Fruit fly (Drosophila melanogaster) whole organism, embryonic: ENCODE data around the gene Snx1.

Experiments used
- Aef1 ChIP-seq: fragments of 200-800 bp; sonication (Bioruptor generic); IDR thresholded peaks from 3 replicates; pipeline ENCODE4 v1.3.6; 2022; ENCODE audit warnings: missing biosample characterization, missing genetic modification characterization
- B-H2 ChIP-seq: fragments of 200-800 bp; sonication (Bioruptor generic); optimal IDR thresholded peaks from 2 replicates; lab custom pipeline; 2018; ENCODE audit warnings: missing biosample characterization, mild to moderate bottlenecking, missing genetic modification characterization
- BEAF-32 ChIP-seq: fragments of 200-800 bp; sonication (Bioruptor generic); optimal IDR thresholded peaks from 3 replicates; lab custom pipeline; 2017; ENCODE audit warnings: missing biosample characterization, missing genetic modification characterization, mild to moderate bottlenecking, moderate library complexity, missing genetic modification reagents
- CG12391 ChIP-seq: fragments of 200-800 bp; sonication (Bioruptor generic); optimal IDR thresholded peaks from 3 replicates; lab custom pipeline; 2018; ENCODE audit warnings: missing biosample characterization, mild to moderate bottlenecking, missing genetic modification characterization, moderate library complexity
- CG12659 ChIP-seq: fragments of 200-800 bp; sonication (Bioruptor generic); optimal IDR thresholded peaks from 3 replicates; lab custom pipeline; 2017; ENCODE audit warnings: mild to moderate bottlenecking, missing biosample characterization, missing genetic modification reagents, missing genetic modification characterization
- CG13123 ChIP-seq: fragments of 200-800 bp; sonication (Bioruptor generic); optimal IDR thresholded peaks from 2 replicates; lab custom pipeline; 2016; ENCODE audit warnings: missing biosample characterization, missing genetic modification characterization
- CG13775 ChIP-seq: fragments of 200-800 bp; sonication (Bioruptor generic); optimal IDR thresholded peaks from 3 replicates; lab custom pipeline; 2017; ENCODE audit warnings: missing biosample characterization, mild to moderate bottlenecking, missing genetic modification characterization
- CG15514 ChIP-seq: fragments of 200-800 bp; sonication (Bioruptor generic); optimal IDR thresholded peaks from 3 replicates; lab custom pipeline; 2017; ENCODE audit warnings: missing biosample characterization, missing genetic modification characterization, mild to moderate bottlenecking, moderate library complexity, missing genetic modification reagents
- CG15601 ChIP-seq: fragments of 200-800 bp; sonication (Bioruptor generic); optimal IDR thresholded peaks from 3 replicates; lab custom pipeline; 2019; ENCODE audit warnings: missing biosample characterization, mild to moderate bottlenecking, missing genetic modification characterization, moderate library complexity
- CG17186 ChIP-seq: fragments of 200-800 bp; sonication (Bioruptor generic); optimal IDR thresholded peaks from 3 replicates; lab custom pipeline; 2017; ENCODE audit warnings: missing biosample characterization, missing genetic modification reagents, missing genetic modification characterization
- CG30020 ChIP-seq: fragments of 200-800 bp; optimal IDR thresholded peaks from 2 replicates; lab custom pipeline; 2019; ENCODE audit warnings: missing biosample characterization, mild to moderate bottlenecking, missing genetic modification characterization, moderate library complexity
- CG30403 ChIP-seq: fragments of 200-800 bp; sonication (Bioruptor generic); optimal IDR thresholded peaks from 3 replicates; lab custom pipeline; 2016; ENCODE audit warnings: missing biosample characterization, missing genetic modification characterization
- CG30431 ChIP-seq: fragments of 200-800 bp; sonication (Bioruptor generic); optimal IDR thresholded peaks from 2 replicates; lab custom pipeline; 2017; ENCODE audit warnings: missing biosample characterization, missing genetic modification characterization
- CG34224 ChIP-seq: fragments of 200-800 bp; sonication (Bioruptor generic); IDR thresholded peaks from 3 replicates; pipeline ENCODE4 v1.3.6; 2022; ENCODE audit warnings: missing biosample characterization, missing genetic modification characterization; ENCODE audit not compliant: partially characterized antibody
- CG34422 ChIP-seq: fragments of 200-800 bp; sonication (Bioruptor generic); IDR thresholded peaks from 3 replicates; pipeline ENCODE4 v1.3.6; 2022; ENCODE audit warnings: missing biosample characterization, missing genetic modification characterization
- CG4617 ChIP-seq: fragments of 200-800 bp; sonication (Bioruptor generic); optimal IDR thresholded peaks from 3 replicates; lab custom pipeline; 2016; ENCODE audit warnings: missing biosample characterization, missing genetic modification characterization, borderline replicate concordance
- CG6791 ChIP-seq: fragments of 200-800 bp; sonication (Bioruptor generic); IDR thresholded peaks from 3 replicates; pipeline ENCODE4 v1.3.6; 2022; ENCODE audit warnings: missing biosample characterization, missing genetic modification characterization; ENCODE audit not compliant: partially characterized antibody
- CG7357 ChIP-seq: fragments of 200-800 bp; sonication (Bioruptor generic); IDR thresholded peaks from 3 replicates; pipeline ENCODE4 v1.3.6; 2022; ENCODE audit warnings: missing biosample characterization, missing genetic modification characterization
- CG8924 ChIP-seq: fragments of 200-800 bp; optimal IDR thresholded peaks from 3 replicates; lab custom pipeline; 2019; ENCODE audit warnings: missing biosample characterization, mild to moderate bottlenecking, missing genetic modification characterization, moderate library complexity
- CG9215 ChIP-seq: fragments of 200-800 bp; sonication (Bioruptor generic); IDR thresholded peaks from 2 replicates; pipeline ENCODE4 v1.3.6; 2022; ENCODE audit warnings: missing biosample characterization, missing genetic modification characterization
- CHES-1-like ChIP-seq: fragments of 200-800 bp; sonication (Bioruptor generic); optimal IDR thresholded peaks from 2 replicates; lab custom pipeline; 2016; ENCODE audit warnings: missing biosample characterization, missing genetic modification characterization
- ERR ChIP-seq: fragments of 200-800 bp; sonication (Bioruptor generic); optimal IDR thresholded peaks from 2 replicates; lab custom pipeline; 2016; ENCODE audit warnings: missing biosample characterization, missing genetic modification characterization
- Elba2 ChIP-seq: fragments of 200-800 bp; sonication (Bioruptor generic); optimal IDR thresholded peaks from 3 replicates; lab custom pipeline; 2016; ENCODE audit warnings: missing biosample characterization, missing genetic modification characterization
- Hsf ChIP-seq: fragments of 200-800 bp; sonication (Bioruptor generic); optimal IDR thresholded peaks from 3 replicates; lab custom pipeline; 2016; ENCODE audit warnings: missing biosample characterization, missing genetic modification characterization
- MESR4 ChIP-seq: fragments of 200-800 bp; sonication (Bioruptor generic); optimal IDR thresholded peaks from 2 replicates; lab custom pipeline; 2018; ENCODE audit warnings: missing biosample characterization, mild to moderate bottlenecking, missing genetic modification characterization, moderate library complexity
- Myb ChIP-seq: fragments of 200-800 bp; sonication (Bioruptor generic); optimal IDR thresholded peaks from 2 replicates; lab custom pipeline; 2016; ENCODE audit warnings: missing biosample characterization, missing genetic modification characterization
- Opbp ChIP-seq: fragments of 200-800 bp; sonication (Bioruptor generic); IDR thresholded peaks from 3 replicates; pipeline ENCODE4 v1.3.6; 2022; ENCODE audit warnings: missing biosample characterization, missing genetic modification characterization; ENCODE audit not compliant: partially characterized antibody
- Pdp1 ChIP-seq, 2 experiments: fragments of 200-800 bp; sonication (Bioruptor generic); optimal IDR thresholded peaks; 3 replicates each; lab custom pipeline; 2016; ENCODE audit warnings: missing biosample characterization in 2 of 2, missing genetic modification characterization in 2 of 2, mild to moderate bottlenecking in 1 of 2, moderate library complexity in 1 of 2
- Poxn ChIP-seq: fragments of 200-800 bp; sonication (Bioruptor generic); IDR thresholded peaks from 2 replicates; pipeline ENCODE4 v1.3.6; 2022; ENCODE audit warnings: missing biosample characterization, missing genetic modification characterization
- Sin3A ChIP-seq: fragments of >200 bp; optimal IDR thresholded peaks from 2 replicates; lab custom pipeline; 2018
- Sox100B ChIP-seq: fragments of 200-800 bp; sonication (Bioruptor generic); optimal IDR thresholded peaks from 3 replicates; lab custom pipeline; 2018; ENCODE audit warnings: missing biosample characterization, mild to moderate bottlenecking, missing genetic modification characterization
- Sry-β ChIP-seq: fragments of 200-800 bp; sonication (Bioruptor generic); optimal IDR thresholded peaks from 2 replicates; lab custom pipeline; 2018; ENCODE audit warnings: missing biosample characterization, mild to moderate bottlenecking, missing genetic modification characterization, moderate library complexity
- ato ChIP-seq: fragments of 200-800 bp; sonication (Bioruptor generic); IDR thresholded peaks from 2 replicates; pipeline ENCODE4 v1.3.6; 2022; ENCODE audit warnings: missing biosample characterization, missing genetic modification characterization; ENCODE audit not compliant: partially characterized antibody
- bigmax ChIP-seq: fragments of 200-800 bp; sonication (Bioruptor generic); optimal IDR thresholded peaks from 2 replicates; lab custom pipeline; 2018; ENCODE audit warnings: missing biosample characterization, mild to moderate bottlenecking, missing genetic modification characterization
- chinmo ChIP-seq: fragments of 200-800 bp; sonication (Bioruptor generic); IDR thresholded peaks from 4 replicates; pipeline ENCODE4 v1.3.6; 2022; ENCODE audit warnings: missing biosample characterization, missing genetic modification characterization; ENCODE audit not compliant: partially characterized antibody
- crol ChIP-seq: fragments of 200-800 bp; sonication (Bioruptor generic); IDR thresholded peaks from 2 replicates; pipeline ENCODE4 v1.3.6; 2022; ENCODE audit warnings: missing biosample characterization, missing genetic modification characterization
- crp ChIP-seq, 2 experiments: fragments of 200-800 bp; sonication (Bioruptor generic); optimal IDR thresholded peaks; 2 replicates in 1 of 2; 3 replicates in 1 of 2; lab custom pipeline; 2017; ENCODE audit warnings: missing biosample characterization in 2 of 2, missing genetic modification characterization in 2 of 2, mild to moderate bottlenecking in 1 of 2, moderate library complexity in 1 of 2
- gfzf ChIP-seq: fragments of 200-800 bp; sonication (Bioruptor generic); optimal IDR thresholded peaks from 2 replicates; lab custom pipeline; 2016; ENCODE audit warnings: missing biosample characterization, mild to moderate bottlenecking, missing genetic modification characterization, moderate library complexity
- insv ChIP-seq, 2 experiments: fragments of 200-800 bp; sonication (Bioruptor generic); optimal IDR thresholded peaks; 3 replicates each; lab custom pipeline; 2016 to 2018; ENCODE audit warnings: missing biosample characterization in 2 of 2, missing genetic modification characterization in 2 of 2
- nerfin-1 ChIP-seq: fragments of 200-800 bp; sonication (Bioruptor generic); optimal IDR thresholded peaks from 3 replicates; lab custom pipeline; 2019; ENCODE audit warnings: missing biosample characterization, mild to moderate bottlenecking, missing genetic modification characterization, moderate library complexity
- nmo ChIP-seq: fragments of 200-800 bp; sonication (Bioruptor generic); optimal IDR thresholded peaks from 2 replicates; lab custom pipeline; 2018; ENCODE audit warnings: missing biosample characterization, mild to moderate bottlenecking, missing genetic modification characterization, moderate library complexity
- oc ChIP-seq: fragments of 200-800 bp; sonication (Bioruptor generic); optimal IDR thresholded peaks from 2 replicates; lab custom pipeline; 2018; ENCODE audit warnings: missing biosample characterization, mild to moderate bottlenecking, missing genetic modification characterization, moderate library complexity
- phol ChIP-seq: fragments of 200-800 bp; sonication (Bioruptor generic); optimal IDR thresholded peaks from 3 replicates; lab custom pipeline; 2018; ENCODE audit warnings: missing biosample characterization, mild to moderate bottlenecking, missing genetic modification characterization, moderate library complexity
- ro ChIP-seq: fragments of 200-800 bp; sonication (Bioruptor generic); IDR thresholded peaks from 2 replicates; pipeline ENCODE4 v1.3.6; 2022; ENCODE audit warnings: missing biosample characterization, missing genetic modification characterization
- row ChIP-seq: fragments of 200-800 bp; sonication (Bioruptor generic); IDR thresholded peaks from 3 replicates; pipeline ENCODE4 v1.3.6; 2022; ENCODE audit warnings: missing biosample characterization, missing genetic modification characterization
- sens ChIP-seq: fragments of 200-800 bp; sonication (Bioruptor generic); peaks from one replicate; lab custom pipeline; 2016; ENCODE audit warnings: missing biosample characterization, missing genetic modification characterization
- stwl ChIP-seq: fragments of 200-800 bp; sonication (Bioruptor generic); optimal IDR thresholded peaks from 3 replicates; lab custom pipeline; 2018; ENCODE audit warnings: missing biosample characterization, mild to moderate bottlenecking, missing genetic modification characterization, moderate library complexity
- wor ChIP-seq: fragments of 200-800 bp; sonication (Bioruptor generic); IDR thresholded peaks from 2 replicates; pipeline ENCODE4 v1.3.6; 2022; ENCODE audit warnings: missing biosample characterization, missing genetic modification characterization

Snx1 gene

DNA sequence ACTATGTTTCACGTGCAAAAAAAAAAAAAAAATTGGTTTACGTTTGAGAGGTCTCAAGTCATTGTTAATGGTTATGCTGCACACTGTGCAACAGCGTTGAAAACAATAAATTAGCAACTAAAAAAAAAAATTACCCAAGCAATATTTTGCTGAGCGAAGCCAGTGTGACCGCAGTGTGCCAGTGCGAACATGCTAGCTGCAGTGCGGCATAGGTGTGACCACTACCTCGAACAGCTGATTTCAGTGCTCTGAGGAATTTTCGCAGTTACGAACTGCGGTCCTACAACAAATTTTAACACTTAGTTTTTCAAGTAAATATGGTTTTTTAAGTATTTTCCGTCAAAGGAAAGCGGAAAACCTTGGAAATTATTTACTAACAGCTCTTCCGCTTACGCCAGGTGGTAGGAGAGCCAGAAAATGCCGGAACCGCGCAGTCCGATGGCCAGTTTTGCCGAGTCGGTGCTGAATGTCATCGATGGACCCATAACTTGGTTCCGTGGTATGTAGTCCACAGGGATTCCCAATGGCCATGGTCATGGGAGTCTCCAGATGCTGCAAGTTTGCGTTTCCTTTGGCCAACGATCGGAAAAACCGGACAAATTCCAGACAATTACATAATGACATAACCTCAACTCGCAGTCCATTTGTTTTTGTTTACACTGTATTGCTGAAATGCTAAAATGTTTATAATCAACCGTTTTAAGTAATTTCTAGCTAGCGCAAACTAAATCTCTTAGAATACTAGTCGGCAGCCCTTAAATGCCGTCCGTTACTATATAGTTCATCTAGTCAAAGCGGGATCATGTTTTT, 16.6 kb downstream of the Snx1 start, which contains the start of the genes msl-2 and ND-PDSW (continued):
- no peak for TF ChIP-seq CG30403 (GFP tag; lab: Kevin White, UChicago)
- peak; percentile 45; the same call in 2 of the 3 replicates for TF ChIP-seq Opbp (GFP tag; lab: Robert Waterston, UW)
- TF ChIP-seq bigmax (GFP tag; lab: Kevin White, UChicago) = peak; percentile 92
- peak; percentile 98 for TF ChIP-seq gfzf (GFP tag; lab: Kevin White, UChicago)
- TF ChIP-seq CG34224 (GFP tag; lab: Robert Waterston, UW) = 0 out of 3 replicates have a peak, but pooled peaks have one; percentile 10
- TF ChIP-seq MESR4 (GFP tag; lab: Kevin White, UChicago) = peak; percentile 37
- no peak for TF ChIP-seq CG9215 (GFP tag; lab: Robert Waterston, UW)
- TF ChIP-seq ro (GFP tag; lab: Robert Waterston, UW) = no peak
- TF ChIP-seq Pdp1 (GFP tag; optimal IDR thresholded peaks at IDR 0.05; lab: Kevin White, UChicago) = peak in 1 of 2 experiments; percentile 96
- TF ChIP-seq Poxn (GFP tag; lab: Robert Waterston, UW) = no peak
- no peak for TF ChIP-seq row
- peak; percentile 42 for TF ChIP-seq CG15514 (GFP tag; lab: Kevin White, UChicago)
- peak; percentile 41 for TF ChIP-seq stwl (tag; lab: Kevin White, UChicago)
- TF ChIP-seq Sin3A (lab: Kevin White, UChicago) = peak; percentile 74
- TF ChIP-seq insv (GFP tag; optimal IDR thresholded peaks at IDR 0.05; lab: Kevin White, UChicago) = peak in 1 of 2 experiments; percentile 9
- peak; percentile 26 for TF ChIP-seq phol
- peak; percentile 42 for TF ChIP-seq BEAF-32 (GFP tag; lab: Kevin White, UChicago)
- TF ChIP-seq nmo (GFP tag; lab: Kevin White, UChicago) = peak; percentile 37
- TF ChIP-seq nerfin-1 (tag; lab: Kevin White, UChicago) = peak; percentile 19
- peak; percentile 72 to 96 for TF ChIP-seq crp (GFP tag; optimal IDR thresholded peaks at IDR 0.05; lab: Kevin White, UChicago)
- no peak for TF ChIP-seq CG30020 (tag; lab: Kevin White, UChicago)
- peak; percentile 12 for TF ChIP-seq CG12391 (tag; lab: Kevin White, UChicago)
- peak; percentile 35 for TF ChIP-seq CG8924 (tag; lab: Kevin White, UChicago)
- TF ChIP-seq chinmo (GFP tag; lab: Robert Waterston, UW) = 0 out of 4 replicates have a peak, but pooled peaks have one; percentile 65
- peak; percentile 42; the same call in 1 of the 3 replicates for TF ChIP-seq CG6791
- no peak for TF ChIP-seq ato (GFP tag; lab: Robert Waterston, UW)
- TF ChIP-seq sens (GFP tag; lab: Kevin White, UChicago) = peak; percentile 43
- peak; percentile 90 for TF ChIP-seq CG4617 (GFP tag; lab: Kevin White, UChicago)
- TF ChIP-seq CHES-1-like (GFP tag; lab: Kevin White, UChicago) = peak; percentile 36
- TF ChIP-seq CG12659 = peak; percentile 62
- TF ChIP-seq CG13123 (GFP tag; lab: Kevin White, UChicago) = no peak
- TF ChIP-seq crol (GFP tag; lab: Robert Waterston, UW) = no peak
- no peak for TF ChIP-seq ERR
- TF ChIP-seq Hsf = no peak
- TF ChIP-seq CG13775 (GFP tag; lab: Kevin White, UChicago) = no peak
- no peak for TF ChIP-seq Elba2 (GFP tag; lab: Kevin White, UChicago)
- peak; percentile 33 for TF ChIP-seq Myb (GFP tag; lab: Kevin White, UChicago)
- TF ChIP-seq Sox100B = no peak
- TF ChIP-seq B-H2 = no peak
- peak; percentile 92 for TF ChIP-seq CG7357 (GFP tag; lab: Robert Waterston, UW)
- TF ChIP-seq Sry-β = peak; percentile 16
- 0 out of 3 replicates have a peak, but pooled peaks have one; percentile 29 for TF ChIP-seq CG34422 (GFP tag; lab: Robert Waterston, UW)
- no peak for TF ChIP-seq CG15601 (tag; lab: Kevin White, UChicago)
- no peak for TF ChIP-seq Aef1 (GFP tag; lab: Robert Waterston, UW)
- no peak for TF ChIP-seq CG30431 (GFP tag; lab: Kevin White, UChicago)
- no peak for TF ChIP-seq oc
- no peak for TF ChIP-seq wor
- peak; percentile 6 for TF ChIP-seq CG17186
